Fruit fly (Drosophila melanogaster) whole organism, embryonic: ENCODE data around the gene CG43049.

Experiments used
- Blimp-1 ChIP-seq: fragments of 200-800 bp; sonication (Bioruptor generic); optimal IDR thresholded peaks from 3 replicates; lab custom pipeline; 2018; ENCODE audit warnings: missing biosample characterization, missing genetic modification characterization, mild to moderate bottlenecking, moderate library complexity, missing genetic modification reagents
- CG15073 ChIP-seq: fragments of 200-800 bp; sonication (Bioruptor generic); optimal IDR thresholded peaks from 2 replicates; lab custom pipeline; 2016; ENCODE audit warnings: missing biosample characterization, missing genetic modification characterization
- CG3995 ChIP-seq: fragments of 200-800 bp; sonication (Bioruptor generic); optimal IDR thresholded peaks from 3 replicates; lab custom pipeline; 2016; ENCODE audit warnings: missing biosample characterization, missing genetic modification characterization
- CG7839 ChIP-seq: fragments of 200-800 bp; sonication (Bioruptor generic); optimal IDR thresholded peaks from 3 replicates; lab custom pipeline; 2018; ENCODE audit warnings: missing biosample characterization, mild to moderate bottlenecking, missing genetic modification characterization, moderate library complexity
- Hr3 ChIP-seq: fragments of 200-800 bp; sonication (Bioruptor generic); optimal IDR thresholded peaks from 3 replicates; lab custom pipeline; 2016; ENCODE audit warnings: missing biosample characterization, missing genetic modification characterization
- ash1 ChIP-seq: fragments of 200-800 bp; sonication (Bioruptor generic); optimal IDR thresholded peaks from 2 replicates; lab custom pipeline; 2018; ENCODE audit warnings: missing biosample characterization, mild to moderate bottlenecking, missing genetic modification characterization
- en ChIP-seq: fragments of 200-800 bp; sonication (Bioruptor generic); optimal IDR thresholded peaks from 2 replicates; lab custom pipeline; 2016; ENCODE audit warnings: missing biosample characterization, missing genetic modification characterization
- fru ChIP-seq: fragments of >200 bp; optimal IDR thresholded peaks from 2 replicates; lab custom pipeline; 2017
- gfzf ChIP-seq: fragments of 200-800 bp; sonication (Bioruptor generic); optimal IDR thresholded peaks from 2 replicates; lab custom pipeline; 2016; ENCODE audit warnings: missing biosample characterization, mild to moderate bottlenecking, missing genetic modification characterization, moderate library complexity
- h ChIP-seq: fragments of >200 bp; optimal IDR thresholded peaks from 2 replicates; lab custom pipeline; 2017
- ro ChIP-seq: fragments of 200-800 bp; sonication (Bioruptor generic); IDR thresholded peaks from 2 replicates; pipeline ENCODE4 v1.3.6; 2022; ENCODE audit warnings: missing biosample characterization, missing genetic modification characterization
- trh ChIP-seq: fragments of 200-800 bp; sonication (Bioruptor generic); optimal IDR thresholded peaks from 2 replicates; lab custom pipeline; 2016; ENCODE audit warnings: missing biosample characterization, missing genetic modification characterization

- TF ChIP-seq trh (GFP tag; lab: Kevin White, UChicago) (no peak), ro (GFP tag; lab: Robert Waterston, UW) (no peak), CG15073 (no peak), Hr3 (GFP tag; lab: Kevin White, UChicago) (no peak), Blimp-1 (GFP tag; lab: Kevin White, UChicago) (no peak), fru (no peak), en (no peak), h (lab: Kevin White, UChicago) (no peak), CG3995 (no peak), ash1 (GFP tag; lab: Kevin White, UChicago) (no peak), gfzf (GFP tag; lab: Kevin White, UChicago) (no peak), CG7839 (tag; lab: Kevin White, UChicago) (no peak)
These were observed 10.7 kb upstream of the CG43049 start, which contains the start of gene COX6AL2 for dm6 chr3L:18914100-18914683.
